Fruit fly (Drosophila melanogaster) whole organism, embryonic: Measurements from ENCODE around the gene Tim9b.

Source experiments
- Asciz ChIP-seq: fragments of 200-800 bp; sonication (Bioruptor generic); optimal IDR thresholded peaks from 2 replicates; lab custom pipeline; 2017; ENCODE audit warnings: missing biosample characterization, mild to moderate bottlenecking, missing genetic modification characterization, missing genetic modification reagents
- Atf-2 ChIP-seq: fragments of 200-800 bp; sonication (Bioruptor generic); optimal IDR thresholded peaks from 2 replicates; lab custom pipeline; 2016; ENCODE audit warnings: missing biosample characterization, missing genetic modification characterization
- B-H2 ChIP-seq: fragments of 200-800 bp; sonication (Bioruptor generic); optimal IDR thresholded peaks from 2 replicates; lab custom pipeline; 2018; ENCODE audit warnings: missing biosample characterization, mild to moderate bottlenecking, missing genetic modification characterization
- CG1024 ChIP-seq: fragments of 200-800 bp; sonication (Bioruptor generic); IDR thresholded peaks from 2 replicates; pipeline ENCODE4 v1.3.6; 2022; ENCODE audit warnings: missing biosample characterization, missing genetic modification characterization
- CG10654 ChIP-seq: fragments of 200-800 bp; sonication (Bioruptor generic); optimal IDR thresholded peaks from 2 replicates; lab custom pipeline; 2016; ENCODE audit warnings: missing biosample characterization, missing genetic modification characterization
- CG11695 ChIP-seq: fragments of 200-800 bp; sonication (Bioruptor generic); IDR thresholded peaks from 3 replicates; pipeline ENCODE4 v1.3.6; 2022; ENCODE audit warnings: missing biosample characterization, missing genetic modification characterization
- CG12391 ChIP-seq: fragments of 200-800 bp; sonication (Bioruptor generic); optimal IDR thresholded peaks from 3 replicates; lab custom pipeline; 2018; ENCODE audit warnings: missing biosample characterization, mild to moderate bottlenecking, missing genetic modification characterization, moderate library complexity
- CG15011 ChIP-seq: fragments of 200-800 bp; sonication (Bioruptor generic); optimal IDR thresholded peaks from 3 replicates; lab custom pipeline; 2018; ENCODE audit warnings: missing biosample characterization, mild to moderate bottlenecking, missing genetic modification characterization
- CG15601 ChIP-seq: fragments of 200-800 bp; sonication (Bioruptor generic); optimal IDR thresholded peaks from 3 replicates; lab custom pipeline; 2019; ENCODE audit warnings: missing biosample characterization, mild to moderate bottlenecking, missing genetic modification characterization, moderate library complexity
- CG17328 ChIP-seq: fragments of 200-800 bp; sonication (Bioruptor generic); IDR thresholded peaks from 2 replicates; pipeline ENCODE4 v1.3.6; 2022; ENCODE audit warnings: missing biosample characterization, missing genetic modification characterization
- CG17361 ChIP-seq: fragments of 200-800 bp; sonication (Bioruptor generic); IDR thresholded peaks from 3 replicates; pipeline ENCODE4 v1.3.6; 2022; ENCODE audit warnings: missing biosample characterization, missing genetic modification characterization
- CG18619 ChIP-seq: fragments of 200-800 bp; sonication (Bioruptor generic); optimal IDR thresholded peaks from 3 replicates; lab custom pipeline; 2017; ENCODE audit warnings: missing biosample characterization, mild to moderate bottlenecking, missing genetic modification characterization
- CG2116 ChIP-seq: fragments of 200-800 bp; sonication (Bioruptor generic); optimal IDR thresholded peaks from 3 replicates; lab custom pipeline; 2018; ENCODE audit warnings: missing biosample characterization, mild to moderate bottlenecking, missing genetic modification characterization
- CG2120 ChIP-seq: fragments of 200-800 bp; sonication (Bioruptor generic); optimal IDR thresholded peaks from 3 replicates; lab custom pipeline; 2016; ENCODE audit warnings: missing biosample characterization, missing genetic modification characterization
- CG2712 ChIP-seq: fragments of 200-800 bp; optimal IDR thresholded peaks from 3 replicates; lab custom pipeline; 2019; ENCODE audit warnings: missing biosample characterization, mild to moderate bottlenecking, missing genetic modification characterization, moderate library complexity
- CG4360 ChIP-seq: fragments of 200-800 bp; sonication (Bioruptor generic); IDR thresholded peaks from 2 replicates; pipeline ENCODE4 v1.3.6; 2022; ENCODE audit warnings: missing biosample characterization, missing genetic modification characterization
- CG43689 ChIP-seq: fragments of 200-800 bp; sonication (Bioruptor generic); IDR thresholded peaks from 2 replicates; pipeline ENCODE4 v1.3.6; 2022; ENCODE audit warnings: missing biosample characterization, missing genetic modification characterization
- CG7556 ChIP-seq: fragments of 200-800 bp; sonication (Bioruptor generic); optimal IDR thresholded peaks from 2 replicates; lab custom pipeline; 2017; ENCODE audit warnings: missing biosample characterization, mild to moderate bottlenecking, missing genetic modification characterization
- CG8281 ChIP-seq: fragments of 200-800 bp; sonication (Bioruptor generic); optimal IDR thresholded peaks from 2 replicates; lab custom pipeline; 2018; ENCODE audit warnings: missing biosample characterization, mild to moderate bottlenecking, missing genetic modification characterization, moderate library complexity
- Dad ChIP-seq: fragments of 200-800 bp; sonication (Bioruptor generic); optimal IDR thresholded peaks from 3 replicates; lab custom pipeline; 2016; ENCODE audit warnings: missing biosample characterization, missing genetic modification characterization
- Dll ChIP-seq: fragments of 200-800 bp; sonication (Bioruptor generic); IDR thresholded peaks from 4 replicates; pipeline ENCODE4 v1.3.6; 2022; ENCODE audit warnings: missing biosample characterization, missing genetic modification characterization; ENCODE audit not compliant: partially characterized antibody
- Ets97D ChIP-seq: fragments of 200-800 bp; sonication (Bioruptor generic); optimal IDR thresholded peaks from 3 replicates; lab custom pipeline; 2016; ENCODE audit warnings: missing biosample characterization, missing genetic modification characterization
- Fer3 ChIP-seq: fragments of 200-800 bp; sonication (Bioruptor generic); optimal IDR thresholded peaks from 2 replicates; lab custom pipeline; 2018; ENCODE audit warnings: missing biosample characterization, mild to moderate bottlenecking, missing genetic modification characterization, moderate library complexity
- GATAe ChIP-seq: fragments of 200-800 bp; sonication (Bioruptor generic); conservative IDR thresholded peaks from 2 replicates; pipeline ENCODE4 v1.3.6; 2022; ENCODE audit warnings: missing biosample characterization, missing genetic modification characterization
- HLH54F ChIP-seq: fragments of 200-800 bp; sonication (Bioruptor generic); optimal IDR thresholded peaks from 3 replicates; lab custom pipeline; 2016; ENCODE audit warnings: missing biosample characterization, missing genetic modification characterization
- HmgZ ChIP-seq: fragments of 200-800 bp; sonication (Bioruptor generic); optimal IDR thresholded peaks from 2 replicates; lab custom pipeline; 2018; ENCODE audit warnings: missing biosample characterization, mild to moderate bottlenecking, missing genetic modification characterization
- Hr51 ChIP-seq, 2 experiments: fragments of 200-800 bp; sonication (Bioruptor generic); optimal IDR thresholded peaks; 2 replicates in 1 of 2; 3 replicates in 1 of 2; lab custom pipeline; 2016 to 2018; ENCODE audit warnings: missing biosample characterization in 2 of 2, missing genetic modification characterization in 2 of 2, mild to moderate bottlenecking in 1 of 2, moderate library complexity in 1 of 2
- Pdp1 ChIP-seq, 2 experiments: fragments of 200-800 bp; sonication (Bioruptor generic); optimal IDR thresholded peaks; 3 replicates each; lab custom pipeline; 2016; ENCODE audit warnings: missing biosample characterization in 2 of 2, missing genetic modification characterization in 2 of 2, mild to moderate bottlenecking in 1 of 2, moderate library complexity in 1 of 2
- Rx ChIP-seq: fragments of 200-800 bp; sonication (Bioruptor generic); IDR thresholded peaks from 2 replicates; pipeline ENCODE4 v1.3.6; 2022; ENCODE audit warnings: missing biosample characterization, missing genetic modification characterization
- Sin3A ChIP-seq: fragments of >200 bp; optimal IDR thresholded peaks from 2 replicates; lab custom pipeline; 2018
- TFAM ChIP-seq: fragments of 200-800 bp; sonication (Bioruptor generic); optimal IDR thresholded peaks from 2 replicates; lab custom pipeline; 2017; ENCODE audit warnings: missing biosample characterization, missing genetic modification characterization, inconsistent platforms
- Xbp1 ChIP-seq: fragments of 200-800 bp; sonication (Bioruptor generic); optimal IDR thresholded peaks from 3 replicates; lab custom pipeline; 2016; ENCODE audit warnings: missing biosample characterization, mild to moderate bottlenecking, missing genetic modification characterization
- amos ChIP-seq: fragments of 200-800 bp; sonication (Bioruptor generic); IDR thresholded peaks from 2 replicates; pipeline ENCODE4 v1.3.6; 2022; ENCODE audit warnings: missing biosample characterization, missing genetic modification characterization; ENCODE audit not compliant: partially characterized antibody
- bbx ChIP-seq: fragments of 200-800 bp; sonication (Bioruptor generic); IDR thresholded peaks from 2 replicates; pipeline ENCODE4 v1.3.6; 2022; ENCODE audit warnings: missing biosample characterization, missing genetic modification characterization; ENCODE audit not compliant: partially characterized antibody
- br ChIP-seq: fragments of >200 bp; optimal IDR thresholded peaks from 2 replicates; lab custom pipeline; 2017
- cato ChIP-seq: fragments of 200-800 bp; sonication (Bioruptor generic); optimal IDR thresholded peaks from 2 replicates; lab custom pipeline; 2016; ENCODE audit warnings: missing biosample characterization, missing genetic modification characterization, borderline replicate concordance
- chinmo ChIP-seq: fragments of 200-800 bp; sonication (Bioruptor generic); IDR thresholded peaks from 4 replicates; pipeline ENCODE4 v1.3.6; 2022; ENCODE audit warnings: missing biosample characterization, missing genetic modification characterization; ENCODE audit not compliant: partially characterized antibody
- dimm ChIP-seq: fragments of 200-800 bp; sonication (Bioruptor generic); IDR thresholded peaks from 2 replicates; pipeline ENCODE4 v1.3.6; 2022; ENCODE audit warnings: missing biosample characterization, missing genetic modification characterization
- exex ChIP-seq: fragments of 200-800 bp; sonication (Bioruptor generic); optimal IDR thresholded peaks from 4 replicates; lab custom pipeline; 2018; ENCODE audit warnings: missing biosample characterization, mild to moderate bottlenecking, missing genetic modification characterization, moderate library complexity
- gsb-n ChIP-seq: fragments of 200-800 bp; sonication (Bioruptor generic); optimal IDR thresholded peaks from 3 replicates; lab custom pipeline; 2018; ENCODE audit warnings: missing biosample characterization, mild to moderate bottlenecking, missing genetic modification characterization
- hkb ChIP-seq, 2 experiments: fragments of 200-800 bp in 1 of 2; fragments of >200 bp in 1 of 2; sonication (Bioruptor generic) in 1 of 2; IDR thresholded peaks in 1 of 2; optimal IDR thresholded peaks in 1 of 2; 2 replicates each; pipeline versions ENCODE4 v1.3.6 to Lab custom; 2017 to 2022; ENCODE audit warnings: missing biosample characterization in 1 of 2, missing genetic modification characterization in 1 of 2
- knrl ChIP-seq: fragments of 200-800 bp; sonication (Bioruptor generic); IDR thresholded peaks from 3 replicates; pipeline ENCODE4 v1.3.6; 2022; ENCODE audit warnings: missing biosample characterization, missing genetic modification characterization; ENCODE audit not compliant: partially characterized antibody
- mld ChIP-seq: fragments of 200-800 bp; sonication (Bioruptor generic); IDR thresholded peaks from 3 replicates; pipeline ENCODE4 v1.3.6; 2022; ENCODE audit warnings: missing biosample characterization, missing genetic modification characterization; ENCODE audit not compliant: partially characterized antibody
- rib ChIP-seq: fragments of 200-800 bp; sonication (Bioruptor generic); IDR thresholded peaks from 2 replicates; pipeline ENCODE4 v1.3.6; 2022; ENCODE audit warnings: missing biosample characterization, missing genetic modification characterization
- sens ChIP-seq: fragments of 200-800 bp; sonication (Bioruptor generic); peaks from one replicate; lab custom pipeline; 2016; ENCODE audit warnings: missing biosample characterization, missing genetic modification characterization
- slou ChIP-seq: fragments of 200-800 bp; sonication (Bioruptor generic); optimal IDR thresholded peaks from 3 replicates; lab custom pipeline; 2016; ENCODE audit warnings: missing biosample characterization, missing genetic modification characterization
- stc ChIP-seq: fragments of 200-800 bp; sonication (Bioruptor generic); IDR thresholded peaks from 2 replicates; pipeline ENCODE4 v1.3.6; 2022; ENCODE audit warnings: missing biosample characterization, missing genetic modification characterization
- unc-4 ChIP-seq: fragments of 200-800 bp; sonication (Bioruptor generic); IDR thresholded peaks from 2 replicates; pipeline ENCODE4 v1.3.6; 2022; ENCODE audit warnings: missing biosample characterization, missing genetic modification characterization; ENCODE audit not compliant: partially characterized antibody

Gene Tim9b

DNA sequence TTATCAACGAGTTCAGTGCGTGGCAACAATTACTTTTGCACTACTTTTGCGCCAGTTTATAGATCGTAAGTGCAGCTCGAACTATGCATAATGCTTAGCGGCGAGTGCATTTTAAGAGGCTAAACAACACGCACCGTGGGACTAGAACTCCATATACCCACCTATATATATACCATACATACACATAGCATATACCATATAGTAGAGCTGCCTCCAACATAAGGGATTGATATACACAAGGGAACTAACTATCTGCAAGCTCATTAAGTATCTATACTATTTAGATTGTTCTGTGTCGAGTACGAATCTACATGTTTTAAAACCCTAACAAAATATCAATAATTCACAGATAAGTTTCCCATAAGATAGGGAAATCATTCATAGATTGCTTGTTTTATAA, 36.5 kb downstream of the Tim9b start, which contains the start of gene CG14218:
TSS of gene CG14218 (minus strand) at position 101 of the 400 bp plus-strand sequence.
- TF ChIP-seq gsb-n (tag; lab: Kevin White, UChicago): no peak
- no peak for TF ChIP-seq dimm (GFP tag; lab: Robert Waterston, UW)
- TF ChIP-seq CG12391 (tag; lab: Kevin White, UChicago): no peak
- no peak for TF ChIP-seq CG1024 (GFP tag; lab: Robert Waterston, UW)
- no peak for TF ChIP-seq Xbp1 (GFP tag; lab: Kevin White, UChicago)
- TF ChIP-seq B-H2 (GFP tag; lab: Kevin White, UChicago): no peak
- TF ChIP-seq sens (GFP tag; lab: Kevin White, UChicago): peak; percentile 35
- no peak for TF ChIP-seq CG10654 (GFP tag; lab: Kevin White, UChicago)
- no peak for TF ChIP-seq HLH54F (GFP tag; lab: Kevin White, UChicago)
- peak; percentile 30 for TF ChIP-seq exex (tag; lab: Kevin White, UChicago)
- no peak for TF ChIP-seq bbx (GFP tag; lab: Robert Waterston, UW)
- no peak for TF ChIP-seq TFAM (GFP tag; lab: Kevin White, UChicago)
- no peak for TF ChIP-seq HmgZ (tag; lab: Kevin White, UChicago)
- TF ChIP-seq br: no peak
- TF ChIP-seq CG17328 (GFP tag; lab: Robert Waterston, UW): no peak

DNA sequence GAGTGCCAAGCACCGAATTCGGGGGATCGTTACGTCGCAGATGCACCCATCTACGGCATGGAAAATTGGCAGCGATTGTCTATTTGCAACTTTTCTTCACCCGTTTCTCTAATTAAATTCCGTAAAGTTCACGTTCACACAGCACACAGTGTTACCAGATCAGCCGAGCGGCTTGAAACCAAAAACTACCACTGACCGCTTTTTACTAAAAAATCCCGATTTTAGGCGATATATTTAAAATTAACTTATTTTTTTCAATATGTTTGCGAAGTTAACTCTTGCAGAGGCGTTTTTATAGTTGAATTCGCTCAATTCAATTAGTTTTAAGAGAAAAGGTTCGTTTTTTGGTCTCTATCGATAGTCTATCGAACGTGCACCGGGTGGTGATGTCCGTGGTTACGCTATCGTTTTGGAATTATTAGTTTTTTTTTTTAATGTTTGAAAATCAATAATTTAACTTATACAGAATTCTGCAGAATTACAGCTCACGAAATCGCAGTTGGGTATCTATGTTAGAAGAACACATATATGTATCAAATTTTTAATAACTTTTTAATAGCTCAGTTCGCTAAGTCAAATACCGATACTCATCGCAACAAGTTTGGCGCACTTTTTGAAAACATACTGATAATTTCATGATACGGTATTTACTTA, 38.6 kb downstream of the Tim9b start, which contains the start of gene Tao:
TSS of gene Tao (minus strand) at position 153 of the 654 bp plus-strand sequence.
- TF ChIP-seq CG7556 (GFP tag; lab: Kevin White, UChicago): no peak
- TF ChIP-seq CG11695: no peak
- 0 out of 4 replicates have a peak, but pooled peaks have one; percentile 24 for TF ChIP-seq chinmo (GFP tag; lab: Robert Waterston, UW)
- no peak for TF ChIP-seq Asciz (GFP tag; lab: Kevin White, UChicago)
- TF ChIP-seq Dad (GFP tag; lab: Kevin White, UChicago): no peak
- no peak for TF ChIP-seq CG8281 (tag; lab: Kevin White, UChicago)
- no peak for TF ChIP-seq CG43689 (GFP tag; lab: Robert Waterston, UW)
- TF ChIP-seq CG17361 (GFP tag; lab: Robert Waterston, UW): peak; percentile 40; the same call in 1 of the 3 replicates
- peak; percentile 3 for TF ChIP-seq CG15601
- TF ChIP-seq CG15011 (GFP tag; lab: Kevin White, UChicago): no peak
- peak; percentile 82 for TF ChIP-seq CG2116 (GFP tag; lab: Kevin White, UChicago)
- no peak for TF ChIP-seq exex (tag; lab: Kevin White, UChicago)
- no peak for TF ChIP-seq CG18619 (GFP tag; lab: Kevin White, UChicago)
- TF ChIP-seq Fer3 (tag; lab: Kevin White, UChicago): no peak
- TF ChIP-seq knrl (GFP tag; lab: Robert Waterston, UW): peak; percentile 90
- TF ChIP-seq cato (GFP tag; lab: Kevin White, UChicago): no peak
- TF ChIP-seq Dll (GFP tag; lab: Robert Waterston, UW): peak; percentile 91
- peak; percentile 79 for TF ChIP-seq amos
- TF ChIP-seq unc-4: peak; percentile 81
- TF ChIP-seq hkb (optimal IDR thresholded peaks at IDR 0.05; lab: Kevin White, UChicago): no peak
- no peak for TF ChIP-seq hkb (GFP tag; IDR thresholded peaks at IDR 0.05; lab: Robert Waterston, UW)
- peak in 1 of 2 experiments; percentile 10 for TF ChIP-seq Pdp1 (GFP tag; optimal IDR thresholded peaks at IDR 0.05; lab: Kevin White, UChicago)
- no peak for TF ChIP-seq slou
- no peak for TF ChIP-seq CG4360 (GFP tag; lab: Robert Waterston, UW)
- TF ChIP-seq Sin3A (lab: Kevin White, UChicago): peak; percentile 70
- no peak for TF ChIP-seq GATAe (GFP tag; lab: Robert Waterston, UW)
- TF ChIP-seq gsb-n (tag; lab: Kevin White, UChicago): peak; percentile 84
- no peak for TF ChIP-seq stc
- TF ChIP-seq CG2120 (GFP tag; lab: Kevin White, UChicago): peak; percentile 11
- TF ChIP-seq rib (GFP tag; lab: Robert Waterston, UW): no peak
- TF ChIP-seq Atf-2 (GFP tag; lab: Kevin White, UChicago): no peak
- no peak for TF ChIP-seq Rx (GFP tag; lab: Robert Waterston, UW)
- TF ChIP-seq Hr51 (GFP tag; optimal IDR thresholded peaks at IDR 0.05; lab: Kevin White, UChicago): no peak
- peak; percentile 82 for TF ChIP-seq Ets97D (GFP tag; lab: Kevin White, UChicago)
- no peak for TF ChIP-seq CG2712 (tag; lab: Kevin White, UChicago)
- peak; percentile 54; the same call in 1 of the 3 replicates for TF ChIP-seq mld (GFP tag; lab: Robert Waterston, UW)
